Worm (Caenorhabditis elegans): ENCODE data around the gene F10E9.1.

- no peak for TF ChIP-seq nfya-1 (tag; optimal IDR thresholded peaks at IDR 0.05)
- no peak for TF ChIP-seq unc-86 (tag; optimal IDR thresholded peaks at IDR 0.05)
Observed at ce11 chrIII:8279567-8279966, 43.4 kb upstream of the F10E9.1 start.
